Worm (Caenorhabditis elegans) whole organism, late embryonic: Measurements from ENCODE around the gene ZK809.1.

Experiments used
- C08G9.2 ChIP-seq: sonication (generic microtip); optimal IDR thresholded peaks from 2 replicates; lab custom pipeline; 2016; ENCODE audit warnings: mild to moderate bottlenecking, missing genetic modification characterization, moderate library complexity, missing compliant biosample characterization
- F13H6.1 ChIP-seq: sonication (generic microtip); optimal IDR thresholded peaks from 2 replicates; lab custom pipeline; 2016; ENCODE audit warnings: missing genetic modification characterization, missing compliant biosample characterization
- K02D7.2 ChIP-seq: sonication (generic microtip); optimal IDR thresholded peaks from 2 replicates; lab custom pipeline; 2017; ENCODE audit warnings: mild to moderate bottlenecking, missing genetic modification characterization, missing compliant biosample characterization
- T23F11.4 ChIP-seq: fragments of 200-800 bp; sonication (Bioruptor generic); optimal IDR thresholded peaks from 2 replicates; lab custom pipeline; 2018; ENCODE audit warnings: mild to moderate bottlenecking, missing genetic modification characterization, missing compliant biosample characterization
- Y22D7AL.16 ChIP-seq: sonication (generic microtip); optimal IDR thresholded peaks from 2 replicates; lab custom pipeline; 2016; ENCODE audit warnings: missing genetic modification characterization, missing compliant biosample characterization
- ceh-14 ChIP-seq: sonication (generic microtip); optimal IDR thresholded peaks from 2 replicates; lab custom pipeline; 2016; ENCODE audit warnings: missing genotype, missing genetic modification characterization, missing compliant biosample characterization
- ceh-19 ChIP-seq: fragments of 200-800 bp; sonication (Bioruptor generic); optimal IDR thresholded peaks from 2 replicates; lab custom pipeline; 2018; ENCODE audit warnings: mild to moderate bottlenecking, missing genetic modification characterization, missing compliant biosample characterization
- ceh-45 ChIP-seq: fragments of 200-800 bp; sonication (Bioruptor generic); IDR thresholded peaks from 2 replicates; pipeline ENCODE4 v1.3.6; 2022; ENCODE audit warnings: missing genetic modification reagents, missing genetic modification characterization, missing compliant biosample characterization
- ceh-6 ChIP-seq: fragments of 200-800 bp; sonication (Bioruptor generic); optimal IDR thresholded peaks from 2 replicates; lab custom pipeline; 2018; ENCODE audit warnings: mild to moderate bottlenecking, missing genetic modification characterization, missing compliant biosample characterization
- che-1 ChIP-seq: sonication (generic microtip); optimal IDR thresholded peaks from 2 replicates; lab custom pipeline; 2016; ENCODE audit warnings: mild to moderate bottlenecking, missing genetic modification characterization, missing compliant biosample characterization
- dmd-4 ChIP-seq: sonication (generic microtip); optimal IDR thresholded peaks from 2 replicates; lab custom pipeline; 2016; ENCODE audit warnings: borderline replicate concordance, missing genetic modification characterization, missing compliant biosample characterization
- dve-1 ChIP-seq: sonication (generic microtip); optimal IDR thresholded peaks from 2 replicates; lab custom pipeline; 2017; ENCODE audit warnings: antibody characterized with exemption, mild to moderate bottlenecking, missing genetic modification characterization, missing compliant biosample characterization
- elt-2 ChIP-seq: sonication (generic microtip); optimal IDR thresholded peaks from 2 replicates; lab custom pipeline; 2016; ENCODE audit warnings: missing genetic modification reagents, missing genetic modification characterization, missing compliant biosample characterization
- elt-4 ChIP-seq: sonication (generic microtip); optimal IDR thresholded peaks from 2 replicates; lab custom pipeline; 2016; ENCODE audit warnings: missing genetic modification characterization, missing compliant biosample characterization
- eyg-1 ChIP-seq: sonication (generic microtip); optimal IDR thresholded peaks from 2 replicates; lab custom pipeline; 2016; ENCODE audit warnings: missing genotype, missing genetic modification characterization, missing compliant biosample characterization
- fax-1 ChIP-seq: sonication (generic microtip); optimal IDR thresholded peaks from 2 replicates; lab custom pipeline; 2016; ENCODE audit warnings: missing genotype, missing genetic modification characterization, missing compliant biosample characterization
- gmeb-2 ChIP-seq: sonication (generic microtip); optimal IDR thresholded peaks from 2 replicates; lab custom pipeline; 2016; ENCODE audit warnings: missing genetic modification characterization, inconsistent platforms, missing compliant biosample characterization
- hlh-13 ChIP-seq: fragments of 200-800 bp; sonication (Bioruptor generic); optimal IDR thresholded peaks from 2 replicates; lab custom pipeline; 2018; ENCODE audit warnings: mild to moderate bottlenecking, missing genetic modification characterization, missing compliant biosample characterization
- hlh-30 ChIP-seq: sonication (generic microtip); optimal IDR thresholded peaks from 2 replicates; lab custom pipeline; 2017; ENCODE audit warnings: antibody characterized with exemption, missing genetic modification characterization, missing compliant biosample characterization; ENCODE audit not compliant: insufficient read depth
- lim-6 ChIP-seq: sonication (generic microtip); optimal IDR thresholded peaks from 2 replicates; lab custom pipeline; 2016; ENCODE audit warnings: missing genetic modification characterization, missing compliant biosample characterization
- lin-11 ChIP-seq: fragments of 200-800 bp; sonication (Bioruptor generic); optimal IDR thresholded peaks from 2 replicates; lab custom pipeline; 2018; ENCODE audit warnings: mild to moderate bottlenecking, missing genetic modification characterization, missing compliant biosample characterization
- madf-2 ChIP-seq: sonication (generic microtip); optimal IDR thresholded peaks from 2 replicates; lab custom pipeline; 2017; ENCODE audit warnings: missing genetic modification characterization, missing compliant biosample characterization
- nfya-1 ChIP-seq: sonication (generic microtip); optimal IDR thresholded peaks from 2 replicates; lab custom pipeline; 2017; ENCODE audit warnings: missing genetic modification characterization, mild to moderate bottlenecking, missing compliant biosample characterization, antibody characterized with exemption, moderate library complexity
- nhr-11 ChIP-seq: fragments of 150-350 bp; optimal IDR thresholded peaks from 2 replicates; lab custom pipeline; 2014; ENCODE audit warnings: missing biosample characterization, missing genetic modification characterization
- npax-4 ChIP-seq: sonication (generic microtip); optimal IDR thresholded peaks from 2 replicates; lab custom pipeline; 2016; ENCODE audit warnings: missing genetic modification characterization, missing compliant biosample characterization
- odd-2 ChIP-seq: sonication (generic microtip); optimal IDR thresholded peaks from 2 replicates; lab custom pipeline; 2017; ENCODE audit warnings: antibody characterized with exemption, mild to moderate bottlenecking, missing genetic modification characterization, missing compliant biosample characterization
- pag-3 ChIP-seq: sonication (generic microtip); optimal IDR thresholded peaks from 2 replicates; lab custom pipeline; 2016; ENCODE audit warnings: missing compliant biosample characterization, missing genetic modification characterization, borderline replicate concordance
- pat-9 ChIP-seq: fragments of 200-800 bp; sonication (Bioruptor generic); optimal IDR thresholded peaks from 2 replicates; lab custom pipeline; 2018; ENCODE audit warnings: mild to moderate bottlenecking, missing genetic modification characterization, moderate library complexity, missing compliant biosample characterization
- pax-1 ChIP-seq: fragments of 150-350 bp; optimal IDR thresholded peaks from 2 replicates; lab custom pipeline; 2014; ENCODE audit warnings: missing biosample characterization, missing genetic modification characterization
- pha-2 ChIP-seq: sonication (generic microtip); optimal IDR thresholded peaks from 2 replicates; lab custom pipeline; 2017; ENCODE audit warnings: mild to moderate bottlenecking, missing genetic modification characterization, missing compliant biosample characterization
- pha-4 ChIP-seq: fragments of 150-350 bp; optimal IDR thresholded peaks from 2 replicates; lab custom pipeline; 2018; ENCODE audit warnings: missing biosample characterization, missing genetic modification reagents, missing genetic modification characterization
- pqm-1 ChIP-seq: sonication (generic microtip); optimal IDR thresholded peaks from 2 replicates; lab custom pipeline; 2016; ENCODE audit warnings: missing genetic modification characterization, missing compliant biosample characterization
- sdc-2 ChIP-seq: sonication (generic microtip); optimal IDR thresholded peaks from 2 replicates; lab custom pipeline; 2016; ENCODE audit warnings: missing genotype, missing genetic modification characterization, missing compliant biosample characterization
- sox-2 ChIP-seq: fragments of 200-800 bp; sonication (Bioruptor generic); IDR thresholded peaks from 2 replicates; pipeline ENCODE4 v1.3.6; 2022; ENCODE audit warnings: missing genetic modification reagents, missing genetic modification characterization, missing compliant biosample characterization
- sox-4 ChIP-seq: sonication (generic microtip); optimal IDR thresholded peaks from 2 replicates; lab custom pipeline; 2017; ENCODE audit warnings: mild to moderate bottlenecking, missing genetic modification characterization, inconsistent platforms, missing compliant biosample characterization
- syd-9 ChIP-seq: sonication (generic microtip); optimal IDR thresholded peaks from 2 replicates; lab custom pipeline; 2016; ENCODE audit warnings: mild to moderate bottlenecking, missing genetic modification characterization, moderate library complexity, missing compliant biosample characterization
- unc-55 ChIP-seq: sonication (generic microtip); optimal IDR thresholded peaks from 2 replicates; lab custom pipeline; 2017; ENCODE audit warnings: missing biosample characterization, missing genetic modification reagents, missing genetic modification characterization
- unc-86 ChIP-seq: sonication (generic microtip); optimal IDR thresholded peaks from 2 replicates; lab custom pipeline; 2016; ENCODE audit warnings: missing genetic modification characterization, missing compliant biosample characterization
- zip-5 ChIP-seq: sonication (generic microtip); optimal IDR thresholded peaks from 2 replicates; lab custom pipeline; 2016; ENCODE audit warnings: missing genetic modification characterization, missing compliant biosample characterization
- ztf-16 ChIP-seq: sonication (generic microtip); optimal IDR thresholded peaks from 2 replicates; lab custom pipeline; 2017; ENCODE audit warnings: missing genetic modification characterization, missing compliant biosample characterization

The ZK809.1 gene

DNA sequence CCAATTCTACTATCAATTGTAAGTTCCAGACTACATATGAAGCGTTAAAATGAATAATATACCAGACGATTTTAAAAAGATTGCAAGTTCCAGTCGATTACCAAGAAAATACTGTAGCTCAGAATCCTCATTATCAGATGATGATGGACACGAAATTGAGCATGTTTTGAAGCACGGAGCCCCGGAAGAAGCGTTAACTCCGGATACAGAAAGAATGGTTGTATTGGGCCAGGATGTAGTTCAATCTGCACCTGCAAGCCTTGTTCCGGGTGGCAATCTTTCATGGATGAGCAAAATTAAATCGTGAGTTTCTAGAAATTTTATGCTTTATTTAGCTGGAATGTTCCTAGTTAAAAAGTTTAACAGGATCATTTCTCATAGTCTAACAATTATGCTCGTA lies 26.1 kb downstream of the ZK809.1 start, which contains the start of gene atg-4.2:
atg-4.2 (plus strand) TSS at position 24 of the 400 bp plus-strand sequence.
- no peak for TF ChIP-seq sox-2 (GFP tag; lab: Robert Waterston, UW)
- no peak for TF ChIP-seq syd-9
- no peak for TF ChIP-seq pqm-1 (tag; lab: Kevin White, UChicago)
- no peak for TF ChIP-seq C08G9.2 (tag; lab: Kevin White, UChicago)
- no peak for TF ChIP-seq ceh-6 (GFP tag; lab: Kevin White, UChicago)
- no peak for TF ChIP-seq Y22D7AL.16 (tag; lab: Kevin White, UChicago)
- TF ChIP-seq elt-2 = no peak
- no peak for TF ChIP-seq K02D7.2
- TF ChIP-seq che-1 (tag; lab: Kevin White, UChicago) = no peak
- no peak for TF ChIP-seq nhr-11 (tag; lab: Kevin White, UChicago)
- TF ChIP-seq pha-4 = no peak
- no peak for TF ChIP-seq elt-4 (tag; lab: Kevin White, UChicago)
- no peak for TF ChIP-seq pha-2 (tag; lab: Kevin White, UChicago)
- no peak for TF ChIP-seq lin-11
- no peak for TF ChIP-seq sdc-2 (tag; lab: Kevin White, UChicago)
- no peak for TF ChIP-seq pat-9 (tag; lab: Kevin White, UChicago)
- TF ChIP-seq hlh-30 (tag; lab: Kevin White, UChicago) = no peak
- TF ChIP-seq ceh-14 (tag; lab: Kevin White, UChicago) = no peak
- TF ChIP-seq eyg-1 (tag; lab: Kevin White, UChicago) = no peak
- TF ChIP-seq, all 69 proteins: peak for 0

DNA sequence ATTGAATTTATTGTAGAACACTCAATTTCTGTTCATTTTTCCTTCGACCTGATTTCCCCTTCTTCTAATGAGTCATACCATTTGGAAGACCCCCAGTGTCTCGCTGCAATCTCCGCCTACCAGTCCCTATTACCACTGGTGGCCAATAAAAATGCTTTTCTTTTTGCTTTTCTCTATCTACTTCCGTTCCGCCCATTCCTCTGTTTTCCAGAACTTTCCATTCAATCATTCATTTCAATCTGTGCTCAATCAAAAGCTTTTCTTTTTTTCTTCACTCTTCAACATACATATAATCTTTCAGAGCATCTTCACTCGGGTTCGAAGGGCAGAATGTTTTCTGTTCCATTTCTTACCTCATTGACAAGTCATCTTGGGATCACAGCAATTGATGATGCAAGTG lies 31.6 kb downstream of the ZK809.1 start, which contains the start of gene inx-8:
inx-8 (plus strand) TSS at position 301 of the 400 bp plus-strand sequence.
- TF ChIP-seq odd-2 (no peak), sox-4 (tag; lab: Kevin White, UChicago) (no peak), Y22D7AL.16 (tag; lab: Kevin White, UChicago) (no peak), zip-5 (tag; lab: Kevin White, UChicago) (no peak), madf-2 (tag; lab: Kevin White, UChicago) (no peak), ztf-16 (tag; lab: Kevin White, UChicago) (no peak)

- TF ChIP-seq nfya-1 (no peak), fax-1 (tag; lab: Kevin White, UChicago) (no peak), dmd-4 (tag; lab: Kevin White, UChicago) (no peak)
Observed at ce11 chrIV:11676054-11676453, 34.2 kb downstream of the ZK809.1 start, which contains the start of gene inx-9. inx-9 (plus strand) TSS chrIV:11676354.

DNA sequence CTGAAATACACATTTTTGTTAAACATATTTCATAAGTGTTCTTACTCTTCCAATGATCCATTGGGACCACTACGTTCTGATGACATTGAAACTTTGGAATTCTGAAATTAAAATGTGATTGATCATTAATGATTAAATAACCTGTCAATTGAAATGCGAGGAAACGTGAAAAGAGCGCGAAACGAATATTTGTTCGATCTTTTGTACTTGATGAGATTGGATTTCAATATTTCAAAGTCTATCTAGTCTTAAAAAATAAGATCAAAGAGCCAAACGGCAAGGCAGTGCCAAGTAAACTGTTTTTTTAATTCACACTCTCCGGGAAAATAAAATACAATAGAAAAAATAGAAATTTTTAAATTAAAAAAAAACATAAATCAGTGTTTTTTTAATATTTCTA lies 40.0 kb downstream of the ZK809.1 start, which contains the start of gene ZK792.4:
ZK792.4 (minus strand) TSS at position 101 of the 400 bp plus-strand sequence.
- TF ChIP-seq gmeb-2 (tag; lab: Kevin White, UChicago) (no peak), ceh-45 (no peak), ceh-19 (GFP tag; lab: Kevin White, UChicago) (no peak), madf-2 (tag; lab: Kevin White, UChicago) (no peak), pha-4 (no peak), unc-86 (tag; lab: Kevin White, UChicago) (no peak), T23F11.4 (GFP tag; lab: Kevin White, UChicago) (no peak), F13H6.1 (tag; lab: Kevin White, UChicago) (no peak), hlh-13 (GFP tag; lab: Kevin White, UChicago) (no peak), npax-4 (no peak), sox-4 (tag; lab: Kevin White, UChicago) (no peak), lim-6 (tag; lab: Kevin White, UChicago) (no peak), unc-55 (GFP tag; lab: Kevin White, UChicago) (no peak), hlh-30 (tag; lab: Kevin White, UChicago) (no peak), pag-3 (tag; lab: Kevin White, UChicago) (no peak), pax-1 (tag; lab: Kevin White, UChicago) (no peak), dve-1 (tag; lab: Kevin White, UChicago) (no peak), pat-9 (tag; lab: Kevin White, UChicago) (no peak)
